Worm (Caenorhabditis elegans) whole organism, L4/young adult: ENCODE data around the gene D1044.6.

ENCODE experiments used
- W03F9.2 ChIP-seq: fragments of 150-350 bp; optimal IDR thresholded peaks from 2 replicates; lab custom pipeline; 2014; ENCODE audit warnings: missing biosample characterization, missing genetic modification characterization
- dao-5 ChIP-seq: sonication (generic microtip); optimal IDR thresholded peaks from 2 replicates; lab custom pipeline; 2016; ENCODE audit warnings: missing genotype, missing genetic modification characterization, moderate library complexity, missing compliant biosample characterization
- him-1 ChIP-seq: sonication (generic microtip); optimal IDR thresholded peaks from 2 replicates; lab custom pipeline; 2016; ENCODE audit warnings: missing genotype, missing genetic modification reagents, missing genetic modification characterization, missing compliant biosample characterization

Gene D1044.6

DNA sequence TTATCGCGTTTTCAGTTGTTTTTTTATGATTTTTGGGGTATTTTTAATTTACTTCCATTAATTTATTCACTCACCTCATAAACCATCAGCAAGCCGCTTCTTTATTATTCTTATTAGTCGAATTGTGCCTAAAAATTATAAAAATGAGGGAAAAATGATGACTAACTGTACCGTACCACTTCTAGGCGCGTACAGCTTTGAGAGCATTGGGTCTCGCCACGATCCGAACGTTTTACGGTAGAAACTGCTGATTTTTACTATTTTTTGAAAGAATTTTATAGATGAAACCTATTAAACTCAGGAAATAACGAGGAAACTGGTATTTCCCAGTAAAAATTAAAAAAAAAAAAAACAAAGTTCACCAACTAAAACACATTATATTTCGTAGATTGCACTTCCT, at the start of gene D1044.6:
D1044.6 (minus strand) TSS at position 128 of the 400 bp plus-strand sequence.
- TF ChIP-seq W03F9.2 (tag; lab: Kevin White, UChicago) (peak; percentile 19), dao-5 (tag; lab: Kevin White, UChicago) (no peak)

DNA sequence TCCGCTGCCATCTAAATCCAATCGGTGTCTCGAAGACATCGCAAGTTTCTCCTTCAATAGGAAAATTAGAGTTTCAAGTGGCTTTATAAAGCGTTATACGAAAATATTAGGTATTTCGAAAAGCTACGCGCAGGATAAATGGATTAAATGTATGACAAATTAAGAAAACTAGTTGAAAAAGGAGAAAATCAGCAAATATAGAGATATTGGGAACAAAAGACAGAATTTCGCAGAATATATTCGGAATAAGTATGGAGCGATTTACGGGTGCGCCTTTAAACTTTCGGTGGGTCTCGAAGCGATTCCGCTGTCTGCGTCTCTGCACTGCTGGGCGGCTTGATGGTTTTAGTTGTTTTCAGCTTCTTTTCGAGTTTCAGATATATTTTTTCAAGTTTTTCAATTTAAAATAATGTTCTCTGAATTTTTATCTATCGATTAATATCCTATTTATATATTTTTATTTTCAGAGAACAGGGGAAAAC, 48.7 kb upstream of the D1044.6 start, which contains the start of the genes ddx-15 and ucr-1:
ddx-15 (minus strand) TSS at position 51 of the 482 bp plus-strand sequence.
ucr-1 (plus strand) TSS at position 468 of the 482 bp plus-strand sequence.
- TF ChIP-seq W03F9.2 (tag; lab: Kevin White, UChicago) (peak; percentile 66), dao-5 (tag; lab: Kevin White, UChicago) (no peak)

DNA sequence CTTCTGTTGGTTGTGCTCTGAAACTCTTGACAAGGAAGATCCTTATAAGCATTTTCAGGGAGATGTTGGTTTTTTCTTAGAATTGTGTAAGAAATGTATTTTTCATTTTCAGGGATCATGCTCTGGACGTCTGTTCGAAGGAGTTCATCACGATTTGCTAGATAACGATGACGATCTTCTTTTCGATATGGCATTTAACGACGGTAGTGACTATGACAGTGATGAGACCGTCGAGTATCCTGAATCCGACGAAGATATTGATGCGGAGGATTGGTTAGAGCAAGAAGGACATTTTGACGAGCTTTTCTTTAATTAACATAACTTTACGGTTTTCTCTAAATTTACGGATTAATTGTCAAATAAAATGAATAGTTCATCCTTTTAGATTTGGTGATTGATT, 45.8 kb upstream of the D1044.6 start:
- TF ChIP-seq W03F9.2 (tag; lab: Kevin White, UChicago) (no peak), dao-5 (tag; lab: Kevin White, UChicago) (no peak), him-1 (tag; lab: Kevin White, UChicago) (no peak)

DNA sequence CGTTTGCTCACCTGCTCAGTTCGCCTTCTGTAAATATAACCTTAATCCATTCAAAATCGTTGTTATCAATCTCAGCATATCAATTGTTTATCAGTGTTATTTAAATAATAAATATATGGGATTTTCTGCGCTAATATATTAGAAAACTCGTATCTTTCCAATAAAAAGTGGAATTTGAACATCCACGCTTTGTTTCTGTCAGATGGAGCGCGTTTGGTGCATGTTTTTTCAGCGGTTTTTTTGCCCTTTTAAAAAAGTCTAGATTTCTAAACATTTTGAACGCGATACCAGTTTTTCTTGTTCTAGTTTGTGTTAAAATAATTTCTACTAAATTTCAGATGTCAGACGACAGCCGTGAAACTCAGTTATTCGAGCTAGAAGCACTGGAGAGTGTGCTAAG, 43.9 kb upstream of the D1044.6 start, which contains the start of gene F56D2.2:
F56D2.2 (plus strand) TSS at position 339 of the 400 bp plus-strand sequence.
- TF ChIP-seq him-1 (tag; lab: Kevin White, UChicago) (no peak), W03F9.2 (tag; lab: Kevin White, UChicago) (no peak), dao-5 (tag; lab: Kevin White, UChicago) (no peak)

DNA sequence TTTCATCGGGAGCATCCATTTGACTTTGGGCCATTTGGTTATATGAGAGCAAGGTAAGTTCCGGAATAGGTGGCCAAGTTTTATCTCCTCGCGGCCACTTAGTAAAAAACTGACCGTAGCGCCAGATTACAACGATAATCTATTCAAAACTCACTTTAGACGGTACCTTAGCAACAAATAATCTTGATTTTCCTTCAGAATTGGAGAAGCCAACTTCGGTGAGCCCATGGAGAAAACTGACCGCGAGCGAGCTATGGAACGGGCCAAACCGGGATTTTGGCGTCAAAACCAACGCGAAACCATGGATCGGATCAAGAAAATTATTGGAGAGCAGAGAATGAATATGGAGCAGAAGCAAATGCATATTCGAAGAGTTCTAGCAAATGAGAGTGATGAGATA, 42.7 kb upstream of the D1044.6 start:
- TF ChIP-seq dao-5 (tag; lab: Kevin White, UChicago): no peak
- no peak for TF ChIP-seq W03F9.2 (tag; lab: Kevin White, UChicago)
- TF ChIP-seq him-1 (tag; lab: Kevin White, UChicago): no peak

DNA sequence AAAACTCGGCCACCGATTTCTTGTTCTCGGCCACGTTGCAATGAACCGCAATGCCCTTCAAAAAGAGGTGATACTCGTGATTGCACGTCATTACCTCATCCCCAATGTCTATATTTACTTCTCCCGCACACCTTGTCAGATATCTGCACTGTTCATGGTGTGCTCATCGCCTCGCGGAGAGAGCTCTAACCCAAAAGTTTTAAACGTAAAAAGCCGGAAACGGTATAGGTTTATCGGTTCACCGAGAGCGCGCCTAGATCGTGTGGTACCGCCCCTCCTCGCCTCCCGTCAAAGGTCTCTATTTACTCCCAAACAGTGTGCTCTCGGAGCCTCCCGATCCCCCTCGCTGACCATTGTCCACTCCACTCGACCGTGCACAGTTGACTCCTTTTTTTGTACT, 41.7 kb upstream of the D1044.6 start, which contains the start of gene F56D2.3:
F56D2.3 (plus strand) TSS at position 301 of the 400 bp plus-strand sequence.
- TF ChIP-seq him-1 (tag; lab: Kevin White, UChicago) (no peak), dao-5 (tag; lab: Kevin White, UChicago) (no peak)

DNA sequence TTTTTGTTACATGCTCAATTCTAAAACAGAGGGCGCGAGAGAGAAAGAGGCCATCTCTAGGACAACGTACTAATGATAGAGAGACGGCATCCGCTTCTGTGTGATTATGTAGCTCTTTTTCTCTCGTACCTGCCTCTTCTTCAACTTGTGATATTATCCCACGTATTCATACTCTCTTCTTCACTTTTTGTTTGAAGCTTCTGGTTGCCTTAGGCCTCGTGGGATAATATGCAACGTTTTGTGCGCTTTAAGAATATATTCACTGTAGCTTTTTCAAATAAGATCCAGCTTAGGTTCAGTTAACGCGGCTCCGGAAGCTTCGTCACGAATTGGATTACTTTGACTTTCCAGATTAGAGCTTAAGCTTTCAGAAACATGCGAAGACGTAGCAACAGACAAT, 39.8 kb upstream of the D1044.6 start, which contains the start of the genes F56D2.8 and uev-2:
F56D2.8 (minus strand) TSS at position 101 of the 400 bp plus-strand sequence.
uev-2 (plus strand) TSS at position 360 of the 400 bp plus-strand sequence.
- no peak for TF ChIP-seq dao-5 (tag; lab: Kevin White, UChicago)
- TF ChIP-seq him-1 (tag; lab: Kevin White, UChicago): no peak
- TF ChIP-seq W03F9.2 (tag; lab: Kevin White, UChicago): no peak

DNA sequence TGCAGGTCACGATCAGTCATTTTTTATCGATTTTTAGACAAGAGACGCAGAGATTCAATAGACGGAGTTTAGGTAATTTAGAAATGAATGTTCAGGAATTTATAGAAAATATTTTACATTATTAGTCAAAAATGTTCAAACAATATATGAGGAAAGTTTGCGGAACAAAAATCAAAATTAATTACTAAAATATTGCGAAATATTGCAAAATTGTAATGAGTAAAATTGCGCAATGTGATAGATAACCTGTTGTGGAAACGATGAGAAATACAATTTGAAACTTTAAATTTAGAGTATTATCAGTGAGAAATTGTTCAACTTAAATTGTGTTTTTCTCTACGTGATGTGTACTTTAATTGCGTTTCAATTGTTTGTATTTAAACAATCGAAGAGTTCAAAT, 38.1 kb upstream of the D1044.6 start, which contains the start of gene F56D2.5:
F56D2.5 (minus strand) TSS at position 371 of the 400 bp plus-strand sequence.
- TF ChIP-seq dao-5 (tag; lab: Kevin White, UChicago) (no peak), W03F9.2 (tag; lab: Kevin White, UChicago) (no peak), him-1 (tag; lab: Kevin White, UChicago) (no peak)

DNA sequence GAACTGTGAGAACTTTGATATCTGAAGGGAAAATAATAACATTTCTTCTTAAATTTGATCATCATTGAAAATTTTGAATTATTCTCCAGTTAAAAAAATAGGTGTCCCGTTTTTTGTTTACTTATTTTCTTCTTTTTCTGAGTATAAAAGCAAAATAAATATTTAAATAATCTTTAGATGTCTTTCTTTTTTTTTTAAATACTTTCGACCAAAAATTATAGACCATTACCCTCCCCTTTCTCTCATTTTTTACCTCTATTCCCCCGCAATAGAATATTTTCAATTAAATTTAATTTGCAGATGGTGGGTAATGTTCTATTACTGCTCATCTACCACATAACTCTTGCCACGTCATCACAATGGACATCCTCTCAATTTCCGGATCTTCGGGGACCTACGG, 30.7 kb upstream of the D1044.6 start, which contains the start of gene molo-1:
molo-1 (plus strand) TSS at position 301 of the 400 bp plus-strand sequence.
- TF ChIP-seq dao-5 (tag; lab: Kevin White, UChicago): no peak
- TF ChIP-seq W03F9.2 (tag; lab: Kevin White, UChicago): no peak

DNA sequence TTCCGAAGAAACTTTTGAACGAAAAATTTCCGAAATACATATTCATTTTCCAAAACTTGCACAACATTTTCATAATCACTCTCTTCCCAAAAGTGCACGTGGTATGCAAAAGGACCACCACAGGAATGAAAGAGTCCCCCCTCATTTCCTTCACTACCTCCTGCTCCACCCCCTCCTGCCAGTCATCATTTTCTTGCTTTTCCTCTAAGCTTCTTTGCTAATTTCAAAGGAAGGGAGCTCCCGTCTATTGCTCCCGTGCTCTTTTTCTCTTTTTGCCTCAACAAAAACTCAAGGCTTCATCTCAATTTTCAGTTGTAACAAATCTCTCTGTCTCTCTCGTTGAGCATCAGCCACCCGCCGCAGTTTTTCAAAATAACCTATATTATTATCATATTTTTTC, 29.8 kb upstream of the D1044.6 start:
- TF ChIP-seq W03F9.2 (tag; lab: Kevin White, UChicago) (no peak), dao-5 (tag; lab: Kevin White, UChicago) (no peak), him-1 (tag; lab: Kevin White, UChicago) (no peak)

DNA sequence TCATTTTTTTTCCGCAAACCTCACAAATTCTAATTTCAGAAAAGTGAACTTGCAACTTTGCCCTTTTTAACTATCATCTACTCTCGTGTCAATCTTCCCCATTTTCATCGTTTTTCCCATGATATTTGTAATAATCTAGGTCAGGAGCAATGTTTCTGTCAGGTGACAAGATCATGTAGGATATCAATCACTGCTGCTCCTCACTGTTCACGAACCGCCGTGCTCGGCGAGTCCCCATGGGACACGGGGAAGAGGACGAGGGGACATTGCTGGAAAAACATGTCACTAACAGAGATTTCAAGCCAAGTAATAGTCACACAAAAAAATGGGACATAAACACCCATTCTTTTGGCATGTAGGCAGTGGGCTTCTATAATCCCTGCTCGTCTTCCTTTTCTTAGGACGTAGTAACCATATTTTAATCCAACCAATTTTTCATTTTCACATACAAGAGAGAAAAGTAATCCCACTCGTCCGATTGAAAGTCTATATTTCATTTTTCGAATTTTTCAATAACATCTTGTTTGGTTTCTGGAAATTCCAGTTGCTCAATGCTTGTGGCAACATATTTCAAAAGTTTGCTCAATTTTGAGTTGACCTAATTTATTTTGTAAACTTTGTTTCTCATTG, 28.0 kb upstream of the D1044.6 start:
- TF ChIP-seq him-1 (tag; lab: Kevin White, UChicago): no peak
- no peak for TF ChIP-seq W03F9.2 (tag; lab: Kevin White, UChicago)
- TF ChIP-seq dao-5 (tag; lab: Kevin White, UChicago): no peak

DNA sequence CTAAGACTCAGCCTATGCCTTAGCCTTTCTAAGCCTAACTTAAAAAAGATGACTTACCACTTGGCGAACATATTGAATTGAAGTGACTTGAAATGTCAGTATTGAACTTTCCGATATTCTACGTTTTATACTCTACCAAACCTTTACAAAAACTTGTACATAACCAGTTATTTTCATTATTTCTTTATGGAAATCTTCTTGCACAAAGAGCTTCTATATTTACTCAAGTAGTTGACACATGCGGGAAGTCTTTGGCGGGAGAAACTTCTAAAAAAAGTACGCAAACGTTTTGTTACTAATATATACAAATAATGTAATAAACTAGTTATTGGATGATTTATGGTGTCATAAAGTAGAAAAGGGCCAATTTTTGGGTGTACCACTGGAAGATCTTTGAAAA, 25.7 kb upstream of the D1044.6 start, which contains the start of gene nspb-12:
nspb-12 (minus strand) TSS at position 101 of the 400 bp plus-strand sequence.
- TF ChIP-seq dao-5 (tag; lab: Kevin White, UChicago) (no peak), W03F9.2 (tag; lab: Kevin White, UChicago) (no peak), him-1 (tag; lab: Kevin White, UChicago) (no peak)

DNA sequence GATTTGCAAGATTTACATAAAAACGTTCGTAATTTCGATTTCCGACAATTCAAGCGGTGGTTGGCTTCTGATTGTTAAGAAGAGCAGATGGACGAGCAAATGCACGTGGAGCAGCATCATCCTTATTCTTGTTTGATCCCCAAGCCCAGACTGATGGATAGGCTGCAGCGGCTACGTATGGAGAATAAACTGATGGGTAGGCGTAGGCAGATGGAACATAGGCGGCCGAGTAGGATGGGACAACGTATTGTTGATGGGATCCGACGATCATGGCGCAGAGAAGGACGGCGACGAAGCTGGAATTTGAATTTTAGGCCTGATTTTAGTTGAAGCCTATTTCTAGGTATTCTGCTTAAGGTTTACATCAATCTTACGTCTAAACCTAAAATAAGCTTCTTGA, 25.3 kb upstream of the D1044.6 start:
- TF ChIP-seq W03F9.2 (tag; lab: Kevin White, UChicago) (no peak), dao-5 (tag; lab: Kevin White, UChicago) (no peak), him-1 (tag; lab: Kevin White, UChicago) (no peak)
